Worm (Caenorhabditis elegans): ENCODE data around the gene C44B7.7.

Gene C44B7.7

ce11 chrII:6843680-6844079, 36.3 kb downstream of the C44B7.7 start (continued):
- no peak for TF ChIP-seq arid-1 (GFP tag; conservative IDR thresholded peaks at IDR 0.05)
- TF ChIP-seq lin-15B (tag; optimal IDR thresholded peaks at IDR 0.05): no peak
- no peak for TF ChIP-seq dpl-1 (GFP tag; optimal IDR thresholded peaks at IDR 0.05)
- no peak for TF ChIP-seq spr-1 (tag; optimal IDR thresholded peaks at IDR 0.05)
- no peak for TF ChIP-seq saeg-2 (GFP tag; IDR thresholded peaks at IDR 0.05)
- no peak for TF ChIP-seq mep-1 (tag; optimal IDR thresholded peaks at IDR 0.05)
- TF ChIP-seq D1046.2 (GFP tag; IDR thresholded peaks at IDR 0.05): no peak
- 0 out of 2 replicates have a peak, but pooled peaks have one; percentile 37 for TF ChIP-seq tra-1 (GFP tag; IDR thresholded peaks at IDR 0.05)
- no peak for TF ChIP-seq nhr-25 (tag; optimal IDR thresholded peaks at IDR 0.05; ENCODE audit: borderline replicate concordance, insufficient read depth)
- no peak for TF ChIP-seq T26A8.4 (GFP tag; IDR thresholded peaks at IDR 0.05)
- TF ChIP-seq ceh-62 (tag; optimal IDR thresholded peaks at IDR 0.05): no peak
- peak; percentile 50; the same call in 1 of the 2 replicates for TF ChIP-seq dmd-6 (GFP tag; IDR thresholded peaks at IDR 0.05)
- TF ChIP-seq unc-62 (GFP tag; optimal IDR thresholded peaks at IDR 0.05 in 1 of 2): peak in 1 of 2 experiments; percentile 76
- no peak for TF ChIP-seq unc-62 (tag; optimal IDR thresholded peaks at IDR 0.05)
- TF ChIP-seq lim-7 (GFP tag; IDR thresholded peaks at IDR 0.05): no peak
- TF ChIP-seq nhr-41 (GFP tag; IDR thresholded peaks at IDR 0.05): peak; percentile 10; the same call in 1 of the 2 replicates
- peak; percentile 29; the same call in 1 of the 2 replicates for TF ChIP-seq hmg-1.1 (GFP tag; IDR thresholded peaks at IDR 0.05)
- TF ChIP-seq set-16 (GFP tag; IDR thresholded peaks at IDR 0.05): peak; percentile 48
- TF ChIP-seq vab-7 (GFP tag; IDR thresholded peaks at IDR 0.05): no peak
- TF ChIP-seq nhr-10 (tag; optimal IDR thresholded peaks at IDR 0.05): no peak
- no peak for TF ChIP-seq daf-8 (GFP tag; IDR thresholded peaks at IDR 0.05)
- TF ChIP-seq unc-130 (GFP tag; optimal IDR thresholded peaks at IDR 0.05): no peak
- no peak for TF ChIP-seq T20F7.1 (GFP tag; optimal IDR thresholded peaks at IDR 0.05)
- no peak for TF ChIP-seq nhr-42 (GFP tag; IDR thresholded peaks at IDR 0.05)
- no peak for TF ChIP-seq nhr-6 (tag; optimal IDR thresholded peaks at IDR 0.05)
- TF ChIP-seq ama-1 (optimal IDR thresholded peaks at IDR 0.05): no peak
- TF ChIP-seq ctbp-1 (GFP tag; IDR thresholded peaks at IDR 0.05): no peak
- 0 out of 2 replicates have a peak, but pooled peaks have one; percentile 7 for TF ChIP-seq egl-43 (GFP tag; IDR thresholded peaks at IDR 0.05)
- no peak for TF ChIP-seq mxl-3 (GFP tag; optimal IDR thresholded peaks at IDR 0.05)
- TF ChIP-seq zip-11 (GFP tag; IDR thresholded peaks at IDR 0.05): no peak
- TF ChIP-seq mes-2 (tag; optimal IDR thresholded peaks at IDR 0.05; ENCODE audit: poor library complexity, severe bottlenecking): peak; percentile 47
- 0 out of 2 replicates have a peak, but pooled peaks have one; percentile 23 for TF ChIP-seq dmd-8 (GFP tag; IDR thresholded peaks at IDR 0.05)
- no peak for TF ChIP-seq sdz-12 (GFP tag; optimal IDR thresholded peaks at IDR 0.05)
- peak; percentile 38 for TF ChIP-seq rbr-2 (tag; optimal IDR thresholded peaks at IDR 0.05)

DNA sequence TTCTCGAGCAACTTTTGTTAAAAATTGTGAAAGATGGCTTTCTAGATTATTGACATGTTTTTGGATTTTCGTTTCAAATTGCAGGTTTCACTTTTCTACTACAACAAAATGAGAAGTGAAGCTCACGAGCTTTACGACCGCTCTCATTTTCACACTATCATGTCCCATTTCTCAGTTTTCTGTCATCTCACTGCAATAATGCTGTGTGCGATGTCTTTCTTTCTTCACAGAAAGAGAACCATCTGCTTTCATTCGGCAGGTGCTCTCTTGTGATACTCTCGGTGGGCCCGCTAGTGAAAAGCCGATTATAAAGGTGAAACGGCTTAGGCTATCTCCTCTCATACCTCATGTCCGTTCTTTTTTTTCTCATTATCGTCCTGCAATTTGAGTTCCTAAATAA, 36.8 kb downstream of the C44B7.7 start:
- TF ChIP-seq snpc-4 (tag; optimal IDR thresholded peaks at IDR 0.05) (no peak), D1046.2 (GFP tag; IDR thresholded peaks at IDR 0.05) (no peak), nhr-11 (tag; optimal IDR thresholded peaks at IDR 0.05) (peak; percentile 8)

DNA sequence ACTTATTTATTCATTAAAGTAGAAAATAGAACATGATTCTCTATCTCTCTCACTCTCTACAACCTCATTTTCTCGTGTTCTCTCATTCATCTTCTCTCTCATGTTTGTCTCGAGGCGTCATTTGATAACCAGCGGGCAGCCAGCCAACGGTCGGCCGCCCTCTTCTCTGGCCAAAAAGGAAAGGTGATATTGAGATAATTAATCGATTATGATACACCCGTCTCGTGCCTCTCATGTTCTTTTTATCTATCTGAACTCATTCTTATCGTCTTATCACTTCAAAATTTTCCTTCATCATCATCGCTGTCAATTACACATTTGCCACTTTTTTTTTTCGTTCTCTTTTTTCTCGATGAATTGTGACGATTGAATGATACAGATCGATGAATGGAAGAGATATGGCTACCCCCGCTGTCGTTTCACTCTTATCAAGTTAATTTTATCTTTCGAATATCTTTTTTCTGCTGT, 37.3 kb downstream of the C44B7.7 start:
- TF ChIP-seq T26A8.4 (GFP tag; IDR thresholded peaks at IDR 0.05) (peak; percentile 48), mdl-1 (tag; optimal IDR thresholded peaks at IDR 0.05) (peak; percentile 94 to 97), hlh-30 (tag; optimal IDR thresholded peaks at IDR 0.05; ENCODE audit: insufficient read depth) (peak; percentile 97), dpl-1 (GFP tag; optimal IDR thresholded peaks at IDR 0.05) (peak; percentile 11), D1046.2 (GFP tag; IDR thresholded peaks at IDR 0.05) (no peak), zip-11 (GFP tag; IDR thresholded peaks at IDR 0.05) (no peak), dve-1 (tag; optimal IDR thresholded peaks at IDR 0.05; ENCODE audit: insufficient read depth) (peak; percentile 98), F26F4.8 (GFP tag; conservative IDR thresholded peaks at IDR 0.05) (no peak), egl-27 (tag; optimal IDR thresholded peaks at IDR 0.05) (peak; percentile 96), daf-16 (GFP tag; optimal IDR thresholded peaks at IDR 0.05) (peak; percentile 28 to 85), daf-16 (tag; optimal IDR thresholded peaks at IDR 0.05) (peak; percentile 93), nhr-237 (tag; optimal IDR thresholded peaks at IDR 0.05) (no peak), duxl-1 (tag; optimal IDR thresholded peaks at IDR 0.05; ENCODE audit: poor library complexity) (peak; percentile 1), spr-1 (tag; optimal IDR thresholded peaks at IDR 0.05) (peak; percentile 44), zag-1 (tag; optimal IDR thresholded peaks at IDR 0.05) (no peak), pha-4 (GFP tag; IDR thresholded peaks at IDR 0.05) (peak; percentile 71), pha-4 (tag; optimal IDR thresholded peaks at IDR 0.05) (no peak), Y105C5A.15 (GFP tag; IDR thresholded peaks at IDR 0.05) (no peak), fkh-10 (GFP tag; optimal IDR thresholded peaks at IDR 0.05) (no peak)
